Worm (Caenorhabditis elegans) whole organism, L1 larva: Measurements from ENCODE around the gene eri-12.

Source experiments
- dsc-1 ChIP-seq: sonication (generic microtip); optimal IDR thresholded peaks from 2 replicates; lab custom pipeline; 2016; ENCODE audit warnings: mild to moderate bottlenecking, missing genetic modification characterization, missing compliant biosample characterization
- mdl-1 ChIP-seq, 2 experiments: fragments of 150-350 bp; optimal IDR thresholded peaks; 2 replicates each; lab custom pipeline; 2014 to 2017; ENCODE audit warnings: missing biosample characterization in 2 of 2, missing genetic modification characterization in 2 of 2, inconsistent platforms in 1 of 2
- nhr-237 ChIP-seq: fragments of 150-350 bp; optimal IDR thresholded peaks from 2 replicates; lab custom pipeline; 2014; ENCODE audit warnings: missing biosample characterization, missing genetic modification characterization
- nhr-85 ChIP-seq: sonication (generic microtip); peaks from one replicate; lab custom pipeline; 2016; ENCODE audit warnings: missing genetic modification characterization, inconsistent platforms, missing compliant biosample characterization
- nhr-90 ChIP-seq: sonication (generic microtip); optimal IDR thresholded peaks from 2 replicates; lab custom pipeline; 2016; ENCODE audit warnings: mild to moderate bottlenecking, missing genetic modification characterization, missing compliant biosample characterization; ENCODE audit not compliant: poor library complexity
- sptf-1 ChIP-seq: fragments of 150-350 bp; optimal IDR thresholded peaks from 2 replicates; lab custom pipeline; 2014; ENCODE audit warnings: missing biosample characterization, missing genetic modification characterization
- swsn-7 ChIP-seq: sonication (generic microtip); optimal IDR thresholded peaks from 2 replicates; lab custom pipeline; 2016; ENCODE audit warnings: missing genetic modification characterization, missing compliant biosample characterization
- tbx-2 ChIP-seq: sonication (generic microtip); optimal IDR thresholded peaks from 2 replicates; lab custom pipeline; 2016; ENCODE audit warnings: missing genetic modification characterization, missing compliant biosample characterization
- ztf-11 ChIP-seq, 2 experiments: sonication (generic microtip); optimal IDR thresholded peaks; 2 replicates each; lab custom pipeline; 2016 to 2017; ENCODE audit warnings: missing genetic modification characterization in 2 of 2, missing biosample characterization in 1 of 2, missing compliant biosample characterization in 1 of 2

ce11 chrIV:12208984-12209676 lies 52.5 kb downstream of the eri-12 start, which contains the start of the genes marb-1 and F35G2.3:
- TF ChIP-seq mdl-1 (tag; optimal IDR thresholded peaks at IDR 0.05; lab: Kevin White, UChicago) (no peak), sptf-1 (no peak), ztf-11 (tag; optimal IDR thresholded peaks at IDR 0.05; lab: Kevin White, UChicago) (no peak), nhr-85 (tag; lab: Kevin White, UChicago) (peak; percentile 81), nhr-237 (tag; lab: Kevin White, UChicago) (no peak), tbx-2 (peak; percentile 74), nhr-90 (tag; lab: Kevin White, UChicago) (peak; percentile 67), swsn-7 (tag; lab: Kevin White, UChicago) (peak; percentile 65), dsc-1 (tag; lab: Kevin White, UChicago) (peak; percentile 63)
